Fruit fly (Drosophila melanogaster) whole organism, pupa: ENCODE data around the gene CG2841.

Source experiments
- CG12605 ChIP-seq: fragments of 200-800 bp; sonication (Bioruptor generic); IDR thresholded peaks from 2 replicates; pipeline ENCODE4 v1.3.6; 2022; ENCODE audit warnings: missing biosample characterization, missing genetic modification characterization
- CG13204 ChIP-seq: fragments of 200-800 bp; sonication (Bioruptor generic); optimal IDR thresholded peaks from 2 replicates; lab custom pipeline; 2018; ENCODE audit warnings: missing biosample characterization, mild to moderate bottlenecking, missing genetic modification characterization, moderate library complexity
- CG32121 ChIP-seq: fragments of 200-800 bp; sonication (Bioruptor generic); IDR thresholded peaks from 2 replicates; pipeline ENCODE4 v1.3.6; 2022; ENCODE audit warnings: missing biosample characterization, missing genetic modification characterization
- CG34367 ChIP-seq: fragments of 200-800 bp; sonication (Bioruptor generic); optimal IDR thresholded peaks from 2 replicates; lab custom pipeline; 2018; ENCODE audit warnings: missing biosample characterization, mild to moderate bottlenecking, missing genetic modification characterization
- CG4496 ChIP-seq: fragments of 200-800 bp; sonication (Bioruptor generic); IDR thresholded peaks from 3 replicates; pipeline ENCODE4 v1.3.6; 2022; ENCODE audit warnings: missing biosample characterization, missing genetic modification characterization
- CG8159 ChIP-seq: fragments of 200-800 bp; sonication (Bioruptor generic); optimal IDR thresholded peaks from 3 replicates; lab custom pipeline; 2018; ENCODE audit warnings: missing biosample characterization, mild to moderate bottlenecking, missing genetic modification characterization, moderate library complexity
- D1 ChIP-seq: fragments of 200-800 bp; sonication (Bioruptor generic); optimal IDR thresholded peaks from 2 replicates; lab custom pipeline; 2018; ENCODE audit warnings: missing biosample characterization, mild to moderate bottlenecking, missing genetic modification characterization, moderate library complexity
- EcR ChIP-seq: fragments of 200-800 bp; sonication (Bioruptor generic); optimal IDR thresholded peaks from 3 replicates; lab custom pipeline; 2019; ENCODE audit warnings: missing biosample characterization, missing genetic modification characterization, mild to moderate bottlenecking, moderate library complexity, missing genetic modification reagents
- Ets98B ChIP-seq: fragments of 200-800 bp; sonication (Bioruptor generic); IDR thresholded peaks from 2 replicates; pipeline ENCODE4 v1.3.6; 2022; ENCODE audit warnings: missing biosample characterization, missing genetic modification characterization
- Pif1A ChIP-seq: fragments of 200-800 bp; sonication (Bioruptor generic); optimal IDR thresholded peaks from 3 replicates; lab custom pipeline; 2016; ENCODE audit warnings: missing biosample characterization, missing genetic modification characterization
- Pif1B ChIP-seq: fragments of 200-800 bp; sonication (Bioruptor generic); optimal IDR thresholded peaks from 3 replicates; lab custom pipeline; 2016; ENCODE audit warnings: missing biosample characterization, missing genetic modification characterization
- Snoo ChIP-seq: fragments of 200-800 bp; sonication (Bioruptor generic); optimal IDR thresholded peaks from 3 replicates; lab custom pipeline; 2017; ENCODE audit warnings: missing biosample characterization, mild to moderate bottlenecking, missing genetic modification characterization, inconsistent platforms
- fd96Ca ChIP-seq: fragments of 200-800 bp; sonication (Bioruptor generic); IDR thresholded peaks from 3 replicates; pipeline ENCODE4 v1.3.6; 2022; ENCODE audit warnings: missing biosample characterization, missing genetic modification characterization
- rn ChIP-seq: fragments of 200-800 bp; sonication (Bioruptor generic); IDR thresholded peaks from 2 replicates; pipeline ENCODE4 v1.3.6; 2022; ENCODE audit warnings: missing biosample characterization, missing genetic modification characterization

- TF ChIP-seq EcR (GFP tag; lab: Kevin White, UChicago): no peak
- peak; percentile 84 for TF ChIP-seq fd96Ca (GFP tag; lab: Robert Waterston, UW)
- TF ChIP-seq Ets98B (GFP tag; lab: Robert Waterston, UW): peak; percentile 67
- no peak for TF ChIP-seq rn (GFP tag; lab: Robert Waterston, UW)
- TF ChIP-seq Pif1A (GFP tag; lab: Kevin White, UChicago): peak; percentile 81
- peak; percentile 34 for TF ChIP-seq CG34367 (tag; lab: Kevin White, UChicago)
- peak; percentile 57 for TF ChIP-seq Pif1B (GFP tag; lab: Kevin White, UChicago)
- TF ChIP-seq CG4496 (GFP tag; lab: Robert Waterston, UW): peak; percentile 75
- TF ChIP-seq CG13204: no peak
- TF ChIP-seq CG32121: peak; percentile 61
- no peak for TF ChIP-seq CG12605
- peak; percentile 67 for TF ChIP-seq Snoo (tag; lab: Kevin White, UChicago)
- peak; percentile 55 for TF ChIP-seq CG8159 (tag; lab: Kevin White, UChicago)
- no peak for TF ChIP-seq D1
Observed at dm6 chrX:2318369-2318768, 47.8 kb downstream of the CG2841 start.
